Fruit fly (Drosophila melanogaster): ENCODE results near the gene CG9265.

CG9265 gene

DNA sequence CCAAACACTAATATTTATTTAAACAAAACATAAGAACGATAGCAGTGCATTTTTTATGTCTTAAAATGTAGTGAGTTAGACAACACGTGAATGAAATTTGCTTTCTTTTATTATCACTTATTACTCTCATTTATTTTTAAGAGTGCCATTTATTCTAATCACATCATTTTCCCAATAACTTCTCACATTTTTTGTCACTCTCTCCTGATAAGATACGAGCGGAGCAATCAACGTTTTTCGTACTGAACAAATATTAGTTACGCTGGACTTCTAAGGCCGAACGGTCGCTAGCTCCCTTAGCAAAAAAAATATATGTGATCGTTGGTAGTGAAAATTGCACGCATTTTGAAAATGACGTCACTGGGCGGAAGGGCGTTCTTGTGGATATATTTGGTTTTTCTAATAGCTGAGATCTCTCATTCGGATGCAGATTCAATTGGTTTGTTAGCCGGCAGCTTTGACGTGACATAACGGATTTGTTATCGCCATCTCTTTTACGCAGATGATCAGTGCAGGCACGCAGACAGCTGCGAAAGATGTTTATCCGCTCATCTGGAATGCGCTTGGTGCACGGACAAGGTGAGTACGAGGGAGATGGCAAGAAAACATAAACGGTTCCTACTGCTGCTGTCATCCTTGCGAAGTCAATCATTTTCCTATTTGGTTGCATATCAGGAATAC lies 18.4 kb downstream of the CG9265 start, which contains the start of gene Itgbn:
Gene Itgbn (plus strand): TSS at position 251 of the 681 bp plus-strand sequence.
- TF ChIP-seq prd (optimal IDR thresholded peaks at IDR 0.05) (no peak), prd (GFP tag; IDR thresholded peaks at IDR 0.05) (no peak), mld (GFP tag; IDR thresholded peaks at IDR 0.05; ENCODE audit: partially characterized antibody) (0 out of 3 replicates have a peak, but pooled peaks have one; percentile 10), abd-A (tag; optimal IDR thresholded peaks at IDR 0.05) (no peak), CG2116 (GFP tag; optimal IDR thresholded peaks at IDR 0.05) (no peak), gcm (GFP tag; optimal IDR thresholded peaks at IDR 0.05) (no peak), CG30403 (GFP tag; optimal IDR thresholded peaks at IDR 0.05) (no peak), kay (GFP tag; optimal IDR thresholded peaks at IDR 0.05) (no peak), Jarid2 (GFP tag; optimal IDR thresholded peaks at IDR 0.05) (peak; percentile 53), slbo (GFP tag; IDR thresholded peaks at IDR 0.05) (no peak), CG16815 (GFP tag; optimal IDR thresholded peaks at IDR 0.05) (no peak), exex (tag; optimal IDR thresholded peaks at IDR 0.05) (peak; percentile 61), Deaf1 (tag; optimal IDR thresholded peaks at IDR 0.05) (no peak), CG17359 (tag; optimal IDR thresholded peaks at IDR 0.05) (peak; percentile 8), dmrt99B (tag; optimal IDR thresholded peaks at IDR 0.05) (no peak), CG9215 (GFP tag; IDR thresholded peaks at IDR 0.05) (no peak), CG2199 (GFP tag; IDR thresholded peaks at IDR 0.05) (0 out of 3 replicates have a peak, but pooled peaks have one; percentile 80), salm (tag; optimal IDR thresholded peaks at IDR 0.05) (no peak), CG13287 (GFP tag; IDR thresholded peaks at IDR 0.05; ENCODE audit: partially characterized antibody) (no peak), lbe (GFP tag; optimal IDR thresholded peaks at IDR 0.05) (no peak), Trl (optimal IDR thresholded peaks at IDR 0.05) (peak in 1 of 2 experiments; percentile 20), Trl (GFP tag; optimal IDR thresholded peaks at IDR 0.05) (no peak), CG30431 (GFP tag; optimal IDR thresholded peaks at IDR 0.05) (no peak), H2.0 (GFP tag; IDR thresholded peaks at IDR 0.05) (no peak), CG15479 (GFP tag; optimal IDR thresholded peaks at IDR 0.05) (peak; percentile 58), CG14667 (GFP tag; IDR thresholded peaks at IDR 0.05) (no peak), Nf-YA (GFP tag; IDR thresholded peaks at IDR 0.05) (no peak), ab (GFP tag; optimal IDR thresholded peaks at IDR 0.05) (no peak), CG13624 (GFP tag; optimal IDR thresholded peaks at IDR 0.05) (no peak), CG4730 (GFP tag; IDR thresholded peaks at IDR 0.05) (no peak), CG6683 (GFP tag; optimal IDR thresholded peaks at IDR 0.05) (no peak), Pdp1 (GFP tag; optimal IDR thresholded peaks at IDR 0.05) (peak in 1 of 2 experiments; percentile 63), CG3065 (GFP tag; optimal IDR thresholded peaks at IDR 0.05) (no peak), nmo (GFP tag; optimal IDR thresholded peaks at IDR 0.05) (no peak), ac (GFP tag; optimal IDR thresholded peaks at IDR 0.05) (peak; percentile 4), CG11723 (GFP tag; optimal IDR thresholded peaks at IDR 0.05) (no peak), Med (GFP tag) (peak; percentile 65), HmgZ (tag; optimal IDR thresholded peaks at IDR 0.05) (no peak), ro (GFP tag; IDR thresholded peaks at IDR 0.05) (no peak), cwo (GFP tag; optimal IDR thresholded peaks at IDR 0.05) (peak; percentile 45), eve (GFP tag; optimal IDR thresholded peaks at IDR 0.05) (peak in 1 of 2 experiments; percentile 40), grn (GFP tag; optimal IDR thresholded peaks at IDR 0.05) (peak; percentile 71), NFAT (GFP tag; IDR thresholded peaks at IDR 0.05) (no peak), CG6254 (GFP tag; optimal IDR thresholded peaks at IDR 0.05) (no peak), mirr (GFP tag; optimal IDR thresholded peaks at IDR 0.05) (peak; percentile 38), Myb (GFP tag; optimal IDR thresholded peaks at IDR 0.05) (no peak), nau (GFP tag; optimal IDR thresholded peaks at IDR 0.05) (no peak), B-H1 (GFP tag; IDR thresholded peaks at IDR 0.05) (no peak), CG15696 (tag; optimal IDR thresholded peaks at IDR 0.05) (no peak), sd (tag; optimal IDR thresholded peaks at IDR 0.05) (peak; percentile 54)

Data from whole organism, embryonic.